Worm (Caenorhabditis elegans) whole organism, young adult: ENCODE data around the gene Y81B9A.2.

Experiments
- F22D6.2 ChIP-seq: sonication (generic microtip); optimal IDR thresholded peaks from 2 replicates; lab custom pipeline; 2016; ENCODE audit warnings: mild to moderate bottlenecking, missing genetic modification characterization, missing compliant biosample characterization
- atf-7 ChIP-seq: sonication (generic microtip); optimal IDR thresholded peaks from 2 replicates; lab custom pipeline; 2017; ENCODE audit warnings: mild to moderate bottlenecking, missing genetic modification characterization, missing compliant biosample characterization
- ceh-100 ChIP-seq: fragments of 200-800 bp; sonication (Bioruptor generic); IDR thresholded peaks from 2 replicates; pipeline ENCODE4 v1.3.6; 2022; ENCODE audit warnings: missing genetic modification reagents, missing genetic modification characterization, missing compliant biosample characterization
- egl-44 ChIP-seq: fragments of 200-800 bp; sonication (Bioruptor generic); IDR thresholded peaks from 2 replicates; pipeline ENCODE4 v1.3.6; 2022; ENCODE audit warnings: missing genetic modification reagents, missing genetic modification characterization, missing compliant biosample characterization
- ets-4 ChIP-seq: fragments of 200-800 bp; sonication (Bioruptor generic); optimal IDR thresholded peaks from 2 replicates; lab custom pipeline; 2018; ENCODE audit warnings: mild to moderate bottlenecking, missing genetic modification characterization, missing compliant biosample characterization
- lir-1 ChIP-seq: fragments of 200-800 bp; sonication (Bioruptor generic); conservative IDR thresholded peaks from 2 replicates; pipeline ENCODE4 v1.3.6; 2022; ENCODE audit warnings: missing genetic modification reagents, missing genetic modification characterization, missing compliant biosample characterization
- unc-62 ChIP-seq: fragments of 150-350 bp; optimal IDR thresholded peaks from 2 replicates; lab custom pipeline; 2014; ENCODE audit warnings: missing biosample characterization, missing genetic modification reagents, missing genetic modification characterization
- ztf-25 ChIP-seq: fragments of 200-800 bp; sonication (Bioruptor generic); IDR thresholded peaks from 2 replicates; pipeline ENCODE4 v1.3.6; 2022; ENCODE audit warnings: missing genetic modification reagents, missing genetic modification characterization, missing compliant biosample characterization

ce11 chrX:9191795-9192494, 8.0 kb downstream of the Y81B9A.2 start, which contains the start of gene Y81B9A.1:
- TF ChIP-seq unc-62 (GFP tag; lab: Kevin White, UChicago) (no peak), atf-7 (tag; lab: Kevin White, UChicago) (no peak), ztf-25 (no peak), ets-4 (GFP tag; lab: Kevin White, UChicago) (no peak), egl-44 (GFP tag; lab: Robert Waterston, UW) (no peak), lir-1 (GFP tag; lab: Robert Waterston, UW) (no peak), ceh-100 (no peak), F22D6.2 (tag; lab: Kevin White, UChicago) (no peak)
